Fruit fly (Drosophila melanogaster) whole organism, embryonic: ENCODE data around the gene fln.

Experiments
- Blimp-1 ChIP-seq: fragments of 200-800 bp; sonication (Bioruptor generic); optimal IDR thresholded peaks from 3 replicates; lab custom pipeline; 2018; ENCODE audit warnings: missing biosample characterization, missing genetic modification characterization, mild to moderate bottlenecking, moderate library complexity, missing genetic modification reagents
- CG5180 ChIP-seq: fragments of 200-800 bp; sonication (Bioruptor generic); optimal IDR thresholded peaks from 3 replicates; lab custom pipeline; 2017; ENCODE audit warnings: missing biosample characterization, missing genetic modification characterization, mild to moderate bottlenecking, moderate library complexity, missing genetic modification reagents
- CG6254 ChIP-seq: fragments of 200-800 bp; sonication (Bioruptor generic); optimal IDR thresholded peaks from 3 replicates; lab custom pipeline; 2017; ENCODE audit warnings: mild to moderate bottlenecking, missing biosample characterization, missing genetic modification reagents, missing genetic modification characterization
- CG8478 ChIP-seq: fragments of >200 bp; optimal IDR thresholded peaks from 2 replicates; lab custom pipeline; 2018
- Dad ChIP-seq: fragments of 200-800 bp; sonication (Bioruptor generic); optimal IDR thresholded peaks from 3 replicates; lab custom pipeline; 2016; ENCODE audit warnings: missing biosample characterization, missing genetic modification characterization
- cg ChIP-seq: fragments of 200-800 bp; sonication (Bioruptor generic); optimal IDR thresholded peaks from 3 replicates; lab custom pipeline; 2019; ENCODE audit warnings: missing biosample characterization, mild to moderate bottlenecking, missing genetic modification characterization, moderate library complexity
- gem ChIP-seq: fragments of 200-800 bp; sonication (Bioruptor generic); optimal IDR thresholded peaks from 2 replicates; lab custom pipeline; 2019; ENCODE audit warnings: missing biosample characterization, mild to moderate bottlenecking, missing genetic modification characterization, moderate library complexity
- scrt ChIP-seq: fragments of 200-800 bp; sonication (Bioruptor generic); optimal IDR thresholded peaks from 2 replicates; lab custom pipeline; 2018; ENCODE audit warnings: missing biosample characterization, mild to moderate bottlenecking, missing genetic modification characterization, moderate library complexity
- wor ChIP-seq: fragments of 200-800 bp; sonication (Bioruptor generic); IDR thresholded peaks from 2 replicates; pipeline ENCODE4 v1.3.6; 2022; ENCODE audit warnings: missing biosample characterization, missing genetic modification characterization

DNA sequence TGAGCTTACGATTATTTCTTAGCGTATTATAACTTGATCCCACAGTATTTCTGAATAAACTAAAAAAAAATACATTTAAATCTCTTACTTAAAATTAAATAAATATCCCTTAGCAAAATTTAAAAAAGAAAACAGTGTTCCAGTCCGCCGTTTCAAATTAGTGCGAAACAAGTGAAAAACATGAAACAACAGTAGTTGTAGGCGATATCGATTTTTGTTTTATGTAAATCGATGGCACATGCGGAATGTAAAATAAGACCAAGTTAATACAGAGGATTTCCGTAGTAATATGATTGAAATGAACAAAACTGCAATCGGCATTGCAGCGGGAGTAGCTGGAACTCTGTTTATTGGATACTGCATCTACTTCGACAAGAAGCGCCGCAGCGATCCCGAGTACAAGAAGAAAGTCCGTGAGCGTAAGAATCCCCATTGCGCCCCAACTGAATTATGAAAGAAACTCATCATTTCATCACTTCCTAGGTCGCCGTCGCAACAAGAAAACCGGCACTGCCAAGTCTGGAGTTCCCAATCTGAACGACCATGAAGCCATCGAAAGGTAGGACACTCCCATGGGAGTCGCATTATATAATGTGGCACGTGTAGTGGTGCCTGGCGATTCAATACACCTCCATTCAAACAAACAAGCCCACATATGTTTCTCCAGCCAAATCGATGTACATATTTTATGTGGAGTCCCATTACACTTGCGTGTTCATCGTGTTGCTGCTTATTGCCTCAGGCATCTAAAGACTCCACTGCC is 10.0 kb upstream of the fln start:
- TF ChIP-seq gem (tag; lab: Kevin White, UChicago) (no peak), wor (GFP tag; lab: Robert Waterston, UW) (no peak), scrt (GFP tag; lab: Kevin White, UChicago) (no peak), cg (GFP tag; lab: Kevin White, UChicago) (no peak), Dad (GFP tag; lab: Kevin White, UChicago) (no peak), CG5180 (GFP tag; lab: Kevin White, UChicago) (no peak), Blimp-1 (GFP tag; lab: Kevin White, UChicago) (no peak), CG6254 (no peak), CG8478 (no peak)
